Fruit fly (Drosophila melanogaster): ENCODE measurements around the gene Smr.

DNA sequence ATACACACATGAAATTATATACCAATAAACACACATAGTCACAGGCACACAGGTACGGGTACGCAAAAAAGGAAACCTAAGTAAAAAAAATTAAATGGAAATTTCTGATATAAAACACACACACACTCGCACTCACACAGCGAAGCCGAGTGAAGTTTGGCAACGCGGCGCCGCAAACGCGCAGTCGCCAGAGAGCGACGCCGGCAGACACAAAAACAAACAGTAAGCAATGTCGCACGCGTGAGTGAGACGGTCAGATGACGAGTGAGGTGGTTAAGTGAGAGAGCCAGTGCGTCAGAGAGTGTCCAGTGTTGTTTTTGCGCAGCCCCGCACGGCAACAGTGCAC is 8.1 kb upstream of the Smr start:
- TF ChIP-seq psq (GFP tag; optimal IDR thresholded peaks at IDR 0.05) (no peak), sage (GFP tag; optimal IDR thresholded peaks at IDR 0.05) (no peak), usp (GFP tag; optimal IDR thresholded peaks at IDR 0.05) (no peak), woc (GFP tag; optimal IDR thresholded peaks at IDR 0.05) (no peak), HLH106 (tag; optimal IDR thresholded peaks at IDR 0.05) (no peak), foxo (GFP tag; optimal IDR thresholded peaks at IDR 0.05) (no peak), Sp1 (GFP tag; optimal IDR thresholded peaks at IDR 0.05) (no peak), rgr (GFP tag; optimal IDR thresholded peaks at IDR 0.05) (no peak)

All from whole organism, wandering third instar larva.